Worm (Caenorhabditis elegans): ENCODE data around the gene mbk-2.

Gene mbk-2

ce11 chrIV:13016820-13017219 is 7.9 kb downstream of the mbk-2 start:
- TF ChIP-seq set-16 (GFP tag; IDR thresholded peaks at IDR 0.05), result peak; percentile 28; the same call in 1 of the 2 replicates
- peak; percentile 57 for TF ChIP-seq ctbp-1 (GFP tag; IDR thresholded peaks at IDR 0.05)
- TF ChIP-seq snpc-4 (tag; optimal IDR thresholded peaks at IDR 0.05), result no peak
- TF ChIP-seq mes-2 (tag; optimal IDR thresholded peaks at IDR 0.05; ENCODE audit: poor library complexity, severe bottlenecking), result no peak
- TF ChIP-seq spr-3 (GFP tag; optimal IDR thresholded peaks at IDR 0.05), result no peak
- TF ChIP-seq mxl-3 (GFP tag; optimal IDR thresholded peaks at IDR 0.05), result no peak
- TF ChIP-seq ceh-82 (tag; optimal IDR thresholded peaks at IDR 0.05), result no peak
- TF ChIP-seq aha-1 (tag), result no peak
- peak in 1 of 2 experiments; percentile 9 for TF ChIP-seq unc-62 (GFP tag; optimal IDR thresholded peaks at IDR 0.05 in 1 of 2)
- TF ChIP-seq unc-62 (tag; optimal IDR thresholded peaks at IDR 0.05), result no peak
- TF ChIP-seq Y105C5A.15 (GFP tag; IDR thresholded peaks at IDR 0.05), result no peak
- TF ChIP-seq rbr-2 (tag; optimal IDR thresholded peaks at IDR 0.05), result no peak
- no peak for TF ChIP-seq T20F7.1 (GFP tag; optimal IDR thresholded peaks at IDR 0.05)
- no peak for TF ChIP-seq mdl-1 (tag; optimal IDR thresholded peaks at IDR 0.05)
- TF ChIP-seq fkh-10 (GFP tag; optimal IDR thresholded peaks at IDR 0.05), result peak; percentile 60
- no peak for TF ChIP-seq nhr-111 (GFP tag; optimal IDR thresholded peaks at IDR 0.05)
- TF ChIP-seq fos-1 (tag; optimal IDR thresholded peaks at IDR 0.05), result no peak
- no peak for TF ChIP-seq ZK546.5 (tag; optimal IDR thresholded peaks at IDR 0.05)
- peak; percentile 64 for TF ChIP-seq ces-1 (GFP tag; optimal IDR thresholded peaks at IDR 0.05)
- peak in 1 of 2 experiments; percentile 7 for TF ChIP-seq lsy-2 (tag; optimal IDR thresholded peaks at IDR 0.05)

ce11 chrIV:13021006-13021405 is 12.0 kb downstream of the mbk-2 start:
- TF ChIP-seq spr-1 (tag; optimal IDR thresholded peaks at IDR 0.05) (no peak), aha-1 (tag) (peak; percentile 70)

ce11 chrIV:13022892-13023291 is 13.9 kb downstream of the mbk-2 start:
- TF ChIP-seq set-16 (GFP tag; IDR thresholded peaks at IDR 0.05) (peak; percentile 83), dmd-8 (GFP tag; IDR thresholded peaks at IDR 0.05) (no peak), snpc-4 (tag; optimal IDR thresholded peaks at IDR 0.05) (no peak), aha-1 (tag) (peak; percentile 63), egl-43 (GFP tag; IDR thresholded peaks at IDR 0.05) (0 out of 2 replicates have a peak, but pooled peaks have one; percentile 26), hmg-1.1 (GFP tag; IDR thresholded peaks at IDR 0.05) (0 out of 2 replicates have a peak, but pooled peaks have one; percentile 12), zip-2 (tag; optimal IDR thresholded peaks at IDR 0.05) (no peak), T26A8.4 (GFP tag; IDR thresholded peaks at IDR 0.05) (no peak)

- TF ChIP-seq jun-1 (tag; optimal IDR thresholded peaks at IDR 0.05) (no peak), gei-8 (GFP tag; optimal IDR thresholded peaks at IDR 0.05) (no peak), mes-2 (tag; optimal IDR thresholded peaks at IDR 0.05; ENCODE audit: poor library complexity, severe bottlenecking) (peak; percentile 32), rbr-2 (tag; optimal IDR thresholded peaks at IDR 0.05) (peak; percentile 29), ces-1 (GFP tag; optimal IDR thresholded peaks at IDR 0.05) (peak; percentile 14), ctbp-1 (GFP tag; IDR thresholded peaks at IDR 0.05) (0 out of 2 replicates have a peak, but pooled peaks have one; percentile 33), mep-1 (tag; optimal IDR thresholded peaks at IDR 0.05) (peak; percentile 61), unc-62 (GFP tag; optimal IDR thresholded peaks at IDR 0.05 in 1 of 2) (peak in 1 of 2 experiments; percentile 57), unc-62 (tag; optimal IDR thresholded peaks at IDR 0.05) (no peak), set-16 (GFP tag; IDR thresholded peaks at IDR 0.05) (peak; percentile 42; the same call in 1 of the 2 replicates), ceh-82 (tag; optimal IDR thresholded peaks at IDR 0.05) (no peak), F37D6.2 (tag; optimal IDR thresholded peaks at IDR 0.05) (peak; percentile 11), hif-1 (tag; optimal IDR thresholded peaks at IDR 0.05) (peak in 1 of 2 experiments; percentile 29), nhr-102 (tag; optimal IDR thresholded peaks at IDR 0.05) (no peak), mdl-1 (tag; optimal IDR thresholded peaks at IDR 0.05) (peak in 1 of 2 experiments; percentile 62), aha-1 (tag) (peak; percentile 90), hmg-1.1 (GFP tag; IDR thresholded peaks at IDR 0.05) (peak; percentile 46; the same call in 1 of the 2 replicates), hlh-30 (tag; optimal IDR thresholded peaks at IDR 0.05; ENCODE audit: insufficient read depth) (peak; percentile 17), tra-1 (GFP tag; IDR thresholded peaks at IDR 0.05) (no peak), lsy-2 (tag; optimal IDR thresholded peaks at IDR 0.05) (peak; percentile 30 to 57)
Measured at ce11 chrIV:13025853-13026343, 16.9 kb downstream of the mbk-2 start.

Data from whole organism, L4 larva.